Worm (Caenorhabditis elegans) whole organism, early embryonic: ENCODE data around the gene clec-133.

ENCODE experiments used
- B0310.2 ChIP-seq: sonication (generic microtip); optimal IDR thresholded peaks from 2 replicates; lab custom pipeline; 2016; ENCODE audit warnings: mild to moderate bottlenecking, missing genetic modification characterization, missing compliant biosample characterization
- F13C5.2 ChIP-seq: sonication (generic microtip); optimal IDR thresholded peaks from 2 replicates; lab custom pipeline; 2017; ENCODE audit warnings: mild to moderate bottlenecking, missing genetic modification characterization, inconsistent platforms, missing compliant biosample characterization
- aly-1 ChIP-seq: sonication (generic microtip); optimal IDR thresholded peaks from 2 replicates; lab custom pipeline; 2016; ENCODE audit warnings: missing genetic modification characterization, missing compliant biosample characterization
- ama-1 ChIP-seq: fragments of 150-350 bp; optimal IDR thresholded peaks from 2 replicates; lab custom pipeline; 2014
- ceh-13 ChIP-seq: fragments of 200-800 bp; sonication (Bioruptor generic); optimal IDR thresholded peaks from 2 replicates; lab custom pipeline; 2018; ENCODE audit warnings: mild to moderate bottlenecking, missing genetic modification characterization, missing compliant biosample characterization
- ceh-36 ChIP-seq: sonication (generic microtip); optimal IDR thresholded peaks from 2 replicates; lab custom pipeline; 2016; ENCODE audit warnings: missing genetic modification characterization, inconsistent platforms, missing compliant biosample characterization
- ets-7 ChIP-seq: sonication (generic microtip); optimal IDR thresholded peaks from 2 replicates; lab custom pipeline; 2016; ENCODE audit warnings: missing genotype, missing genetic modification characterization, missing compliant biosample characterization
- flt-1 ChIP-seq: fragments of 200-800 bp; sonication (Bioruptor generic); IDR thresholded peaks from 2 replicates; pipeline ENCODE4 v1.3.6; 2022; ENCODE audit warnings: missing genetic modification characterization, missing compliant biosample characterization
- hmbx-1 ChIP-seq: sonication (generic microtip); optimal IDR thresholded peaks from 2 replicates; lab custom pipeline; 2016; ENCODE audit warnings: mild to moderate bottlenecking, missing genetic modification characterization, missing compliant biosample characterization
- hmg-4 ChIP-seq: fragments of 200-800 bp; sonication (Bioruptor generic); optimal IDR thresholded peaks from 2 replicates; lab custom pipeline; 2018; ENCODE audit warnings: mild to moderate bottlenecking, missing genetic modification characterization, missing compliant biosample characterization
- hnd-1 ChIP-seq: sonication (generic microtip); optimal IDR thresholded peaks from 2 replicates; lab custom pipeline; 2016; ENCODE audit warnings: missing genetic modification characterization, missing compliant biosample characterization
- pes-1 ChIP-seq: fragments of 200-800 bp; sonication (Bioruptor generic); IDR thresholded peaks from 2 replicates; pipeline ENCODE4 v1.3.6; 2022; ENCODE audit warnings: missing genetic modification reagents, missing genetic modification characterization, missing compliant biosample characterization
- scrt-1 ChIP-seq: fragments of 200-800 bp; sonication (Bioruptor generic); IDR thresholded peaks from 2 replicates; pipeline ENCODE4 v1.3.6; 2022; ENCODE audit warnings: missing genetic modification characterization, missing compliant biosample characterization
- sea-1 ChIP-seq: fragments of 200-800 bp; sonication (Bioruptor generic); conservative IDR thresholded peaks from 2 replicates; pipeline ENCODE4 v1.3.6; 2022; ENCODE audit warnings: missing genetic modification characterization, missing compliant biosample characterization
- tbx-11 ChIP-seq: fragments of 200-800 bp; sonication (Bioruptor generic); IDR thresholded peaks from 2 replicates; pipeline ENCODE4 v1.3.6; 2022; ENCODE audit warnings: missing genetic modification characterization, missing compliant biosample characterization
- tbx-37 ChIP-seq: fragments of 200-800 bp; sonication (Bioruptor generic); conservative IDR thresholded peaks from 2 replicates; pipeline ENCODE4 v1.3.6; 2022; ENCODE audit warnings: missing genetic modification reagents, missing genetic modification characterization, missing compliant biosample characterization
- tra-4 ChIP-seq: sonication (generic microtip); optimal IDR thresholded peaks from 2 replicates; lab custom pipeline; 2017; ENCODE audit warnings: missing genetic modification characterization, missing compliant biosample characterization

Gene clec-133

ce11 chrII:3609764-3610163, 31.5 kb downstream of the clec-133 start, which contains the start of gene Y49F6A.5:
Y49F6A.5 (minus strand) TSS chrII:3609864.
- TF ChIP-seq hmbx-1 (tag; lab: Kevin White, UChicago) (no peak), flt-1 (no peak), hmg-4 (no peak), ets-7 (tag; lab: Kevin White, UChicago) (no peak), scrt-1 (GFP tag; lab: Robert Waterston, UW) (no peak), hnd-1 (tag; lab: Kevin White, UChicago) (no peak)

- TF ChIP-seq hnd-1 (tag; lab: Kevin White, UChicago) (no peak), flt-1 (no peak), tbx-37 (GFP tag; lab: Robert Waterston, UW) (no peak), scrt-1 (GFP tag; lab: Robert Waterston, UW) (no peak), aly-1 (tag; lab: Kevin White, UChicago) (no peak), hmg-4 (no peak), ceh-36 (tag; lab: Kevin White, UChicago) (no peak), hmbx-1 (tag; lab: Kevin White, UChicago) (no peak), B0310.2 (tag; lab: Kevin White, UChicago) (no peak), sea-1 (no peak), pes-1 (GFP tag; lab: Robert Waterston, UW) (no peak), tra-4 (tag; lab: Kevin White, UChicago) (no peak), F13C5.2 (tag; lab: Kevin White, UChicago) (no peak), ets-7 (tag; lab: Kevin White, UChicago) (no peak), ceh-13 (GFP tag; lab: Kevin White, UChicago) (no peak), ama-1 (lab: Kevin White, UChicago) (no peak), tbx-11 (GFP tag; lab: Robert Waterston, UW) (no peak)
These were observed 38.4 kb downstream of the clec-133 start for ce11 chrII:3616615-3617014.

DNA sequence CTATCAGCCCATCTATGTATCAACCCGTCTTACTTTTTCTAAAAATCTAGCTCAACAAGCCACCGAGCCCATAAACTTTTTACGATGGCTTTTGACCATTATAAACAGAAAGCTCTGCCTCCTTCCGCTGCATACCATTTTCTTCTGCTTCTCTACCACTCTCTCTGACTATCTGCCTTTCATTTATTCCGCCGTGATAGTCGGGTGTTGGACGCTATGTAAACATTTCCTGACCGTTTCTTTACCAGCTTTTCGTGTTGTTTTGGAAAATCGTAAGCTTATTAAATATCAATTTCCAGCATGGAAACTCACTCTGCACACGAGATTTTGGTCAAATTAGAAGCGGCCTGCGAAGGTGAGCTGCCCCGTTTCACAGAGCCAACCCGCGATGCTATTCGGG, 39.3 kb downstream of the clec-133 start, which contains the start of gene F40E12.1:
F40E12.1 (plus strand) TSS at position 301 of the 400 bp plus-strand sequence.
- TF ChIP-seq B0310.2 (tag; lab: Kevin White, UChicago) (no peak), flt-1 (no peak), ets-7 (tag; lab: Kevin White, UChicago) (no peak), hmbx-1 (tag; lab: Kevin White, UChicago) (no peak), hnd-1 (tag; lab: Kevin White, UChicago) (no peak), ama-1 (lab: Kevin White, UChicago) (no peak), sea-1 (no peak), tbx-11 (GFP tag; lab: Robert Waterston, UW) (no peak), ceh-36 (tag; lab: Kevin White, UChicago) (no peak), tra-4 (tag; lab: Kevin White, UChicago) (no peak), hmg-4 (no peak), ceh-13 (GFP tag; lab: Kevin White, UChicago) (no peak), tbx-37 (GFP tag; lab: Robert Waterston, UW) (no peak)

- TF ChIP-seq flt-1 (no peak), hmbx-1 (tag; lab: Kevin White, UChicago) (no peak), sea-1 (no peak)
These were observed 42.6 kb downstream of the clec-133 start for ce11 chrII:3620862-3621261.

ce11 chrII:3622014-3622413, 43.8 kb downstream of the clec-133 start, which contains the start of gene M151.7:
M151.7 (plus strand) TSS chrII:3622314.
- TF ChIP-seq scrt-1 (GFP tag; lab: Robert Waterston, UW) (no peak), ama-1 (lab: Kevin White, UChicago) (no peak), tbx-11 (GFP tag; lab: Robert Waterston, UW) (no peak), flt-1 (no peak), sea-1 (no peak), aly-1 (tag; lab: Kevin White, UChicago) (no peak), hmg-4 (no peak), F13C5.2 (tag; lab: Kevin White, UChicago) (no peak), pes-1 (GFP tag; lab: Robert Waterston, UW) (no peak), ceh-36 (tag; lab: Kevin White, UChicago) (no peak), hnd-1 (tag; lab: Kevin White, UChicago) (no peak), B0310.2 (tag; lab: Kevin White, UChicago) (no peak), ets-7 (tag; lab: Kevin White, UChicago) (no peak), tbx-37 (GFP tag; lab: Robert Waterston, UW) (no peak), tra-4 (tag; lab: Kevin White, UChicago) (no peak), hmbx-1 (tag; lab: Kevin White, UChicago) (no peak), ceh-13 (GFP tag; lab: Kevin White, UChicago) (no peak)

DNA sequence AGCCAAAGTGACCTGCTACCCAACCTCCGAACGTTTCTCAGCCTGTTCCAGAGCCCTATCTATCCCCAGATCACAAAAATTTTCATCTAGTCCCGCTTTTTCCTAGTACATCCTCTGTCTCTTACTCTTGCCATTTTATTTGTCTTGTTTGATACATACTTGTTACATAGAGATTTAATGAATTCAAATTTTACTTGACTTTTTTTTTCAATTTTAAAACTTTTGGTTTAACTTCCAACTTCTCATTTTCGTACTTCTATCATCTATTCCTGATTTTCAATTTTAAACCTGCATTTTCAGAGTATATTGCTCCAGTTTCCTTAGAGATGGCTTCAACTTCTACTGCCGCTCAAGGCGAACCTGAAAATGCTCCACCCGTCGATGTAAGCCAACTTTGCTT, 48.7 kb downstream of the clec-133 start, which contains the start of gene M151.3:
M151.3 (plus strand) TSS at position 301 of the 400 bp plus-strand sequence.
- TF ChIP-seq ama-1 (lab: Kevin White, UChicago) (no peak), flt-1 (no peak), tbx-11 (GFP tag; lab: Robert Waterston, UW) (no peak), ceh-13 (GFP tag; lab: Kevin White, UChicago) (no peak), ceh-36 (tag; lab: Kevin White, UChicago) (no peak), pes-1 (GFP tag; lab: Robert Waterston, UW) (no peak), scrt-1 (GFP tag; lab: Robert Waterston, UW) (no peak)
